Fruit fly (Drosophila melanogaster): ENCODE results near the gene CG1924.
A peak's percentile ranks its signal among the peaks of the same experiment; 100 is the strongest.

CG1924 gene

dm6 chrX:12225325-12225972 lies 47.0 kb upstream of the CG1924 start (continued):
- no peak for TF ChIP-seq ranshi (GFP tag; IDR thresholded peaks at IDR 0.05)
- peak; percentile 11 for TF ChIP-seq Deaf1 (tag; optimal IDR thresholded peaks at IDR 0.05)
- TF ChIP-seq CG8359 (GFP tag; optimal IDR thresholded peaks at IDR 0.05; ENCODE audit: borderline replicate concordance), result no peak
- TF ChIP-seq CG6254 (GFP tag; optimal IDR thresholded peaks at IDR 0.05), result peak; percentile 40
- peak; percentile 77 for TF ChIP-seq sd (tag; optimal IDR thresholded peaks at IDR 0.05)
- TF ChIP-seq C15 (GFP tag; IDR thresholded peaks at IDR 0.05), result no peak
- peak; percentile 53 for TF ChIP-seq CG3407 (GFP tag; optimal IDR thresholded peaks at IDR 0.05)
- TF ChIP-seq pfk (GFP tag; optimal IDR thresholded peaks at IDR 0.05), result no peak
- TF ChIP-seq CG1602 (GFP tag; optimal IDR thresholded peaks at IDR 0.05), result peak; percentile 18
- peak; percentile 74 for TF ChIP-seq CG2678 (tag; optimal IDR thresholded peaks at IDR 0.05)
- TF ChIP-seq twi (tag; optimal IDR thresholded peaks at IDR 0.05), result peak; percentile 44
- TF ChIP-seq CG4820 (GFP tag; optimal IDR thresholded peaks at IDR 0.05), result no peak
- TF ChIP-seq gcm (GFP tag; optimal IDR thresholded peaks at IDR 0.05), result peak; percentile 46
- peak; percentile 25; the same call in 1 of the 2 replicates for TF ChIP-seq wor (GFP tag; IDR thresholded peaks at IDR 0.05)
- 0 out of 3 replicates have a peak, but pooled peaks have one; percentile 15 for TF ChIP-seq tgo (GFP tag; IDR thresholded peaks at IDR 0.05)
- TF ChIP-seq E2f2 (GFP tag; IDR thresholded peaks at IDR 0.05), result no peak
- peak; percentile 63 for TF ChIP-seq grau (tag; optimal IDR thresholded peaks at IDR 0.05)
- TF ChIP-seq Sox102F (GFP tag; optimal IDR thresholded peaks at IDR 0.05), result peak; percentile 74
- TF ChIP-seq CG6813 (GFP tag; optimal IDR thresholded peaks at IDR 0.05), result no peak
- TF ChIP-seq CG17328 (GFP tag; IDR thresholded peaks at IDR 0.05), result 0 out of 2 replicates have a peak, but pooled peaks have one; percentile 20
- TF ChIP-seq jing (GFP tag; optimal IDR thresholded peaks at IDR 0.05), result no peak
- TF ChIP-seq CG10565 (GFP tag; optimal IDR thresholded peaks at IDR 0.05), result no peak
- peak; percentile 57 for TF ChIP-seq ATbp (GFP tag; optimal IDR thresholded peaks at IDR 0.05)
- TF ChIP-seq CG9727 (GFP tag; optimal IDR thresholded peaks at IDR 0.05), result peak; percentile 15
- no peak for TF ChIP-seq CG6791 (GFP tag; IDR thresholded peaks at IDR 0.05; ENCODE audit: partially characterized antibody)
- TF ChIP-seq lmd (GFP tag; IDR thresholded peaks at IDR 0.05), result peak; percentile 36; the same call in 1 of the 2 replicates
- peak; percentile 5 for TF ChIP-seq CG11723 (GFP tag; optimal IDR thresholded peaks at IDR 0.05)
- no peak for TF ChIP-seq CG13775 (GFP tag; optimal IDR thresholded peaks at IDR 0.05)
- no peak for TF ChIP-seq Lim3 (GFP tag; IDR thresholded peaks at IDR 0.05)
- peak; percentile 59 for TF ChIP-seq CG33557 (GFP tag; optimal IDR thresholded peaks at IDR 0.05)
- TF ChIP-seq CG12391 (tag; optimal IDR thresholded peaks at IDR 0.05), result peak; percentile 69
- TF ChIP-seq CG7963 (GFP tag; IDR thresholded peaks at IDR 0.05; ENCODE audit: partially characterized antibody), result no peak
- peak; percentile 78 for TF ChIP-seq CoRest (tag; optimal IDR thresholded peaks at IDR 0.05)
- no peak for TF ChIP-seq HmgZ (tag; optimal IDR thresholded peaks at IDR 0.05)
- TF ChIP-seq lilli (GFP tag; optimal IDR thresholded peaks at IDR 0.05), result no peak
- peak; percentile 72 for TF ChIP-seq dmrt99B (tag; optimal IDR thresholded peaks at IDR 0.05)
- TF ChIP-seq Sox100B (GFP tag; optimal IDR thresholded peaks at IDR 0.05), result peak; percentile 79
- TF ChIP-seq dimm (GFP tag; IDR thresholded peaks at IDR 0.05), result no peak
- TF ChIP-seq jumu (GFP tag; optimal IDR thresholded peaks at IDR 0.05), result no peak
- TF ChIP-seq CG4424 (GFP tag; optimal IDR thresholded peaks at IDR 0.05), result peak; percentile 28
- no peak for TF ChIP-seq nom (GFP tag; optimal IDR thresholded peaks at IDR 0.05)
- no peak for TF ChIP-seq CG16815 (GFP tag; optimal IDR thresholded peaks at IDR 0.05)
- no peak for TF ChIP-seq CG11247 (GFP tag; IDR thresholded peaks at IDR 0.05)
- TF ChIP-seq nmo (GFP tag; optimal IDR thresholded peaks at IDR 0.05), result peak; percentile 82

Measured in whole organism, embryonic.